Fruit fly (Drosophila melanogaster): ENCODE results near the gene CG1607.

dm6 chr3R:31437420-31438058 is 55.6 kb downstream of the CG1607 start:
- TF ChIP-seq usp (GFP tag; optimal IDR thresholded peaks at IDR 0.05) (no peak), pan (optimal IDR thresholded peaks at IDR 0.05) (no peak), psq (optimal IDR thresholded peaks at IDR 0.05) (no peak)

All from whole organism.